Worm (Caenorhabditis elegans) whole organism, late embryonic: ENCODE data around the gene F47G9.4.

Experiments used
- C38D4.7 ChIP-seq: fragments of 200-800 bp; sonication (Bioruptor generic); optimal IDR thresholded peaks from 2 replicates; lab custom pipeline; 2018; ENCODE audit warnings: mild to moderate bottlenecking, missing genetic modification characterization, moderate library complexity, missing compliant biosample characterization
- K02D7.2 ChIP-seq: sonication (generic microtip); optimal IDR thresholded peaks from 2 replicates; lab custom pipeline; 2017; ENCODE audit warnings: mild to moderate bottlenecking, missing genetic modification characterization, missing compliant biosample characterization
- K09A11.1 ChIP-seq: sonication (generic microtip); optimal IDR thresholded peaks from 2 replicates; lab custom pipeline; 2017; ENCODE audit warnings: antibody characterized with exemption, mild to moderate bottlenecking, missing genetic modification characterization, missing compliant biosample characterization; ENCODE audit not compliant: insufficient read depth
- Y22D7AL.16 ChIP-seq: sonication (generic microtip); optimal IDR thresholded peaks from 2 replicates; lab custom pipeline; 2016; ENCODE audit warnings: missing genetic modification characterization, missing compliant biosample characterization
- ama-1 ChIP-seq: fragments of 150-350 bp; optimal IDR thresholded peaks from 2 replicates; lab custom pipeline; 2014
- ceh-14 ChIP-seq: sonication (generic microtip); optimal IDR thresholded peaks from 2 replicates; lab custom pipeline; 2016; ENCODE audit warnings: missing genotype, missing genetic modification characterization, missing compliant biosample characterization
- ceh-19 ChIP-seq: fragments of 200-800 bp; sonication (Bioruptor generic); optimal IDR thresholded peaks from 2 replicates; lab custom pipeline; 2018; ENCODE audit warnings: mild to moderate bottlenecking, missing genetic modification characterization, missing compliant biosample characterization
- ceh-2 ChIP-seq: sonication (generic microtip); optimal IDR thresholded peaks from 2 replicates; lab custom pipeline; 2016; ENCODE audit warnings: missing genotype, missing genetic modification characterization, missing compliant biosample characterization
- ceh-22 ChIP-seq: sonication (generic microtip); optimal IDR thresholded peaks from 2 replicates; lab custom pipeline; 2017; ENCODE audit warnings: missing biosample characterization, missing genetic modification characterization
- ceh-24 ChIP-seq: sonication (generic microtip); optimal IDR thresholded peaks from 2 replicates; lab custom pipeline; 2016; ENCODE audit warnings: mild to moderate bottlenecking, missing genetic modification characterization, missing compliant biosample characterization
- ceh-30 ChIP-seq: fragments of 150-350 bp; optimal IDR thresholded peaks from 2 replicates; lab custom pipeline; 2014; ENCODE audit warnings: missing biosample characterization, missing genetic modification characterization
- ceh-31 ChIP-seq: sonication (generic microtip); optimal IDR thresholded peaks from 2 replicates; lab custom pipeline; 2016; ENCODE audit warnings: missing genetic modification characterization, missing compliant biosample characterization
- ceh-34 ChIP-seq: sonication (generic microtip); optimal IDR thresholded peaks from 2 replicates; lab custom pipeline; 2016; ENCODE audit warnings: mild to moderate bottlenecking, missing genetic modification characterization, missing compliant biosample characterization
- ceh-45 ChIP-seq: fragments of 200-800 bp; sonication (Bioruptor generic); IDR thresholded peaks from 2 replicates; pipeline ENCODE4 v1.3.6; 2022; ENCODE audit warnings: missing genetic modification reagents, missing genetic modification characterization, missing compliant biosample characterization
- ceh-9 ChIP-seq: sonication (generic microtip); optimal IDR thresholded peaks from 2 replicates; lab custom pipeline; 2016; ENCODE audit warnings: mild to moderate bottlenecking, missing genetic modification characterization, inconsistent platforms, missing compliant biosample characterization
- che-1 ChIP-seq: sonication (generic microtip); optimal IDR thresholded peaks from 2 replicates; lab custom pipeline; 2016; ENCODE audit warnings: mild to moderate bottlenecking, missing genetic modification characterization, missing compliant biosample characterization
- dve-1 ChIP-seq: sonication (generic microtip); optimal IDR thresholded peaks from 2 replicates; lab custom pipeline; 2017; ENCODE audit warnings: antibody characterized with exemption, mild to moderate bottlenecking, missing genetic modification characterization, missing compliant biosample characterization
- elt-2 ChIP-seq: sonication (generic microtip); optimal IDR thresholded peaks from 2 replicates; lab custom pipeline; 2016; ENCODE audit warnings: missing genetic modification reagents, missing genetic modification characterization, missing compliant biosample characterization
- elt-4 ChIP-seq: sonication (generic microtip); optimal IDR thresholded peaks from 2 replicates; lab custom pipeline; 2016; ENCODE audit warnings: missing genetic modification characterization, missing compliant biosample characterization
- ets-4 ChIP-seq: sonication (generic microtip); optimal IDR thresholded peaks from 2 replicates; lab custom pipeline; 2016; ENCODE audit warnings: missing genetic modification characterization, missing compliant biosample characterization
- eyg-1 ChIP-seq: sonication (generic microtip); optimal IDR thresholded peaks from 2 replicates; lab custom pipeline; 2016; ENCODE audit warnings: missing genotype, missing genetic modification characterization, missing compliant biosample characterization
- fax-1 ChIP-seq: sonication (generic microtip); optimal IDR thresholded peaks from 2 replicates; lab custom pipeline; 2016; ENCODE audit warnings: missing genotype, missing genetic modification characterization, missing compliant biosample characterization
- fkh-10 ChIP-seq: fragments of 150-350 bp; optimal IDR thresholded peaks from 2 replicates; lab custom pipeline; 2014; ENCODE audit warnings: missing biosample characterization, missing genetic modification reagents, missing genetic modification characterization
- hlh-15 ChIP-seq: sonication (generic microtip); optimal IDR thresholded peaks from 2 replicates; lab custom pipeline; 2016; ENCODE audit warnings: missing genetic modification characterization, missing compliant biosample characterization
- hlh-30 ChIP-seq: sonication (generic microtip); optimal IDR thresholded peaks from 2 replicates; lab custom pipeline; 2017; ENCODE audit warnings: antibody characterized with exemption, missing genetic modification characterization, missing compliant biosample characterization; ENCODE audit not compliant: insufficient read depth
- hlh-6 ChIP-seq: sonication (generic microtip); optimal IDR thresholded peaks from 2 replicates; lab custom pipeline; 2016; ENCODE audit warnings: missing genotype, missing genetic modification characterization, missing compliant biosample characterization
- hlh-8 ChIP-seq: sonication (generic microtip); optimal IDR thresholded peaks from 2 replicates; lab custom pipeline; 2016; ENCODE audit warnings: missing genotype, missing genetic modification characterization, missing compliant biosample characterization
- lim-6 ChIP-seq: sonication (generic microtip); optimal IDR thresholded peaks from 2 replicates; lab custom pipeline; 2016; ENCODE audit warnings: missing genetic modification characterization, missing compliant biosample characterization
- madf-2 ChIP-seq: sonication (generic microtip); optimal IDR thresholded peaks from 2 replicates; lab custom pipeline; 2017; ENCODE audit warnings: missing genetic modification characterization, missing compliant biosample characterization
- mec-3 ChIP-seq: sonication (generic microtip); optimal IDR thresholded peaks from 2 replicates; lab custom pipeline; 2016; ENCODE audit warnings: borderline replicate concordance, missing genetic modification characterization, missing compliant biosample characterization
- nfya-1 ChIP-seq: sonication (generic microtip); optimal IDR thresholded peaks from 2 replicates; lab custom pipeline; 2017; ENCODE audit warnings: missing genetic modification characterization, mild to moderate bottlenecking, missing compliant biosample characterization, antibody characterized with exemption, moderate library complexity
- nhr-232 ChIP-seq: sonication (generic microtip); optimal IDR thresholded peaks from 2 replicates; lab custom pipeline; 2016; ENCODE audit warnings: missing genetic modification characterization, missing compliant biosample characterization
- odd-2 ChIP-seq: sonication (generic microtip); optimal IDR thresholded peaks from 2 replicates; lab custom pipeline; 2017; ENCODE audit warnings: antibody characterized with exemption, mild to moderate bottlenecking, missing genetic modification characterization, missing compliant biosample characterization
- pat-9 ChIP-seq: fragments of 200-800 bp; sonication (Bioruptor generic); optimal IDR thresholded peaks from 2 replicates; lab custom pipeline; 2018; ENCODE audit warnings: mild to moderate bottlenecking, missing genetic modification characterization, moderate library complexity, missing compliant biosample characterization
- pax-1 ChIP-seq: fragments of 150-350 bp; optimal IDR thresholded peaks from 2 replicates; lab custom pipeline; 2014; ENCODE audit warnings: missing biosample characterization, missing genetic modification characterization
- sox-2 ChIP-seq: fragments of 200-800 bp; sonication (Bioruptor generic); IDR thresholded peaks from 2 replicates; pipeline ENCODE4 v1.3.6; 2022; ENCODE audit warnings: missing genetic modification reagents, missing genetic modification characterization, missing compliant biosample characterization
- sox-4 ChIP-seq: sonication (generic microtip); optimal IDR thresholded peaks from 2 replicates; lab custom pipeline; 2017; ENCODE audit warnings: mild to moderate bottlenecking, missing genetic modification characterization, inconsistent platforms, missing compliant biosample characterization
- ttx-3 ChIP-seq: sonication (generic microtip); optimal IDR thresholded peaks from 2 replicates; lab custom pipeline; 2016; ENCODE audit warnings: missing genetic modification reagents, missing genetic modification characterization, missing compliant biosample characterization
- unc-3 ChIP-seq, 2 experiments: fragments of 200-800 bp in 1 of 2; sonication (Bioruptor generic) in 1 of 2; sonication (generic microtip) in 1 of 2; conservative IDR thresholded peaks in 1 of 2; optimal IDR thresholded peaks in 1 of 2; 2 replicates each; pipeline versions ENCODE4 v1.3.6 to Lab custom; 2016 to 2022; ENCODE audit warnings: missing compliant biosample characterization in 2 of 2, missing genetic modification characterization in 2 of 2, missing genetic modification reagents in 1 of 2
- unc-42 ChIP-seq: sonication (generic microtip); optimal IDR thresholded peaks from 2 replicates; lab custom pipeline; 2016; ENCODE audit warnings: missing genotype, missing genetic modification characterization, missing compliant biosample characterization
- unc-55 ChIP-seq: sonication (generic microtip); optimal IDR thresholded peaks from 2 replicates; lab custom pipeline; 2017; ENCODE audit warnings: missing biosample characterization, missing genetic modification reagents, missing genetic modification characterization
- zip-5 ChIP-seq: sonication (generic microtip); optimal IDR thresholded peaks from 2 replicates; lab custom pipeline; 2016; ENCODE audit warnings: missing genetic modification characterization, missing compliant biosample characterization
- ztf-16 ChIP-seq: sonication (generic microtip); optimal IDR thresholded peaks from 2 replicates; lab custom pipeline; 2017; ENCODE audit warnings: missing genetic modification characterization, missing compliant biosample characterization

The F47G9.4 gene

DNA sequence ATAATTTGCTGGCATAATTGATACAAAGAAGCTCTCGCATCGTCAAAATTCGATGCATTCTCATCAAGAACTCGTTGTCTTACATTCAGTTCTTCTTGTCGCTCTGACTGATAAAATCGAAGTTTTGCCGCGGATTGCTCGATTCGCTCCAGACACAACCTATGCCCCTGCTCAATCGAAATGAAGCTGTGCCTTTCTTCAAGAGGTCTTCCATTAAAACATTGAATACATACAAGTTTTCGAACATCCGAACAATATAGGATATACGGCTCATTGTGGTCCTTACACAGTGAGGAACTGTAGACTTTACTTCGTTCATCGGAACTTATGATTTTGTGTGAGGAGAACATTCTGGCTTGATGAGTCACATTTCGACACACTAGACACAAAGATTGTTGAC, 756 bp downstream of the F47G9.4 start:
- TF ChIP-seq zip-5 (tag; lab: Kevin White, UChicago) (no peak), unc-3 (GFP tag; conservative IDR thresholded peaks at IDR 0.05; lab: Robert Waterston, UW) (no peak), unc-3 (tag; optimal IDR thresholded peaks at IDR 0.05; lab: Kevin White, UChicago) (no peak)

DNA sequence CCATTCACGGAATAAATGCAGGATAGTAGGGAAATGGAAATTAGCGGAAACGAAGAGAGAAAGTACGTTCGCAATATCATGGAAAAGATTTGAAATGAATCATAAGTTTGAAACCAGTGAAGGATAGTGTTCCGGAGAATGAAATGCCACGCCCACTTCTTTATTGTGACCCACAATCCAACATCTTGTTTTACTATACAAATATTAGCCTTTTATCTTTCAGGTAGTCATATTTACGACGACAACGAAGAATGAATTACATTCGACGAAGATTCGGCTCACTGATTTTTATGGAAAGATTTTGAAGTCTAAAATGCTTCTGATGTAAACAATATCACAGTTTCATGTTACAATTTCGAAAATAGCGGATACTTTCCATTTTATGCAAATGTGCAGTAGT, 4.8 kb downstream of the F47G9.4 start, which contains the start of gene cutl-18:
cutl-18 (minus strand) TSS at position 101 of the 400 bp plus-strand sequence.
- TF ChIP-seq hlh-8 (tag; lab: Kevin White, UChicago) (no peak), ceh-14 (tag; lab: Kevin White, UChicago) (no peak), ceh-22 (tag; lab: Kevin White, UChicago) (no peak), odd-2 (tag; lab: Kevin White, UChicago) (no peak), pax-1 (tag; lab: Kevin White, UChicago) (no peak), ceh-34 (tag; lab: Kevin White, UChicago) (no peak), C38D4.7 (GFP tag; lab: Kevin White, UChicago) (no peak), elt-4 (tag; lab: Kevin White, UChicago) (no peak)

ce11 chrV:11314025-11314880, 7.4 kb downstream of the F47G9.4 start:
- TF ChIP-seq ceh-24 (tag; lab: Kevin White, UChicago) (peak; percentile 97), ttx-3 (tag; lab: Kevin White, UChicago) (peak; percentile 99), eyg-1 (peak; percentile 98), zip-5 (tag; lab: Kevin White, UChicago) (peak; percentile 90), madf-2 (tag; lab: Kevin White, UChicago) (peak; percentile 97), elt-4 (tag; lab: Kevin White, UChicago) (peak; percentile 97), ceh-31 (peak; percentile 96), ceh-2 (tag; lab: Kevin White, UChicago) (peak; percentile 99), pat-9 (tag; lab: Kevin White, UChicago) (peak; percentile 100), ztf-16 (peak; percentile 97), hlh-30 (tag; lab: Kevin White, UChicago) (peak; percentile 98), elt-2 (peak; percentile 100), Y22D7AL.16 (tag; lab: Kevin White, UChicago) (peak; percentile 99), unc-42 (tag; lab: Kevin White, UChicago) (peak; percentile 86), ceh-30 (tag; lab: Kevin White, UChicago) (peak; percentile 96), ama-1 (lab: Kevin White, UChicago) (no peak), K09A11.1 (tag; lab: Kevin White, UChicago) (peak; percentile 98), sox-4 (tag; lab: Kevin White, UChicago) (peak; percentile 99), hlh-8 (tag; lab: Kevin White, UChicago) (peak; percentile 97), ets-4 (peak; percentile 94), hlh-15 (tag; lab: Kevin White, UChicago) (peak; percentile 98), mec-3 (tag; lab: Kevin White, UChicago) (peak; percentile 88), odd-2 (tag; lab: Kevin White, UChicago) (peak; percentile 91), hlh-6 (tag; lab: Kevin White, UChicago) (peak; percentile 100), nhr-232 (tag; lab: Kevin White, UChicago) (peak; percentile 99), fax-1 (peak; percentile 96), ceh-9 (peak; percentile 98), ceh-34 (tag; lab: Kevin White, UChicago) (peak; percentile 99), unc-3 (GFP tag; conservative IDR thresholded peaks at IDR 0.05; lab: Robert Waterston, UW) (peak; percentile 99), unc-3 (tag; optimal IDR thresholded peaks at IDR 0.05; lab: Kevin White, UChicago) (peak; percentile 95), dve-1 (tag; lab: Kevin White, UChicago) (peak; percentile 99), K02D7.2 (tag; lab: Kevin White, UChicago) (peak; percentile 100), ceh-19 (GFP tag; lab: Kevin White, UChicago) (peak; percentile 99), ceh-45 (GFP tag; lab: Robert Waterston, UW) (peak; percentile 99), fkh-10 (GFP tag; lab: Kevin White, UChicago) (peak; percentile 85), nfya-1 (tag; lab: Kevin White, UChicago) (peak; percentile 91), che-1 (tag; lab: Kevin White, UChicago) (peak; percentile 98), sox-2 (peak; percentile 98), unc-55 (GFP tag; lab: Kevin White, UChicago) (peak; percentile 65), C38D4.7 (GFP tag; lab: Kevin White, UChicago) (peak; percentile 97), pax-1 (tag; lab: Kevin White, UChicago) (peak; percentile 76), lim-6 (peak; percentile 99)
